Worm (Caenorhabditis elegans): ENCODE measurements around the gene his-72.

DNA sequence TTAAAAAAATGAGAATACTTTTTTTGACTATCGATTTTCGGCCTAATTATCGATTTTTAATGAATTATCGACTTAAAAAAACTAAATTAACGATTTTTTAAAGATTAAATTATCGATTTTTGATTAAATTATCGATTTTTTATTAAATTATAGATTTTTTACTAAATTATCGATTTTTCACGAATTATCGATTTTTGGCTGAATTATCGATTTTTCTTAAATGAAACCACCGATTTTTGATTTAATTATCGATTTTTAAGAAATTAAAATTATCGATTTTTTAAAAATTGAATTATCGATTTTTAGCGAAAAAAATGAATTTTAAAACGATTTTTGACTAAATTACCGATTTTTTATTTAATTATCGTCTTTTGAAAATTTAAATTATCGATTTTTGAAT, 42.8 kb upstream of the his-72 start:
- TF ChIP-seq pag-3 (tag; optimal IDR thresholded peaks at IDR 0.05; ENCODE audit: borderline replicate concordance, insufficient read depth) = no peak
- no peak for TF ChIP-seq lin-15B (tag; optimal IDR thresholded peaks at IDR 0.05)
- no peak for TF ChIP-seq dpl-1 (GFP tag; optimal IDR thresholded peaks at IDR 0.05)
- no peak for TF ChIP-seq lin-39 (tag; optimal IDR thresholded peaks at IDR 0.05)

Measured in whole organism, L1 larva.